Fruit fly (Drosophila melanogaster): Measurements from ENCODE around the gene CG2924.
A peak's percentile ranks its signal among the peaks of the same experiment; 100 is the strongest.

Gene CG2924

dm6 chrX:2242897-2243296 lies 27.7 kb downstream of the CG2924 start:
- no peak for TF ChIP-seq CG15710 (tag; optimal IDR thresholded peaks at IDR 0.05)
- no peak for TF ChIP-seq CG34367 (tag; optimal IDR thresholded peaks at IDR 0.05)

dm6 chrX:2241842-2242241 lies 28.7 kb downstream of the CG2924 start, which contains the start of gene kz:
TSS of gene kz (minus strand) at chrX:2242035.
- TF ChIP-seq CG17806 (tag; optimal IDR thresholded peaks at IDR 0.05) (no peak), Pif1B (GFP tag; optimal IDR thresholded peaks at IDR 0.05) (no peak), CG32121 (GFP tag; IDR thresholded peaks at IDR 0.05) (no peak), CG12605 (GFP tag; IDR thresholded peaks at IDR 0.05) (no peak), Ets98B (GFP tag; IDR thresholded peaks at IDR 0.05) (no peak), CG13204 (GFP tag; optimal IDR thresholded peaks at IDR 0.05) (no peak), CG10348 (GFP tag; IDR thresholded peaks at IDR 0.05) (no peak), CG15710 (tag; optimal IDR thresholded peaks at IDR 0.05) (no peak), CG34367 (tag; optimal IDR thresholded peaks at IDR 0.05) (no peak), CG9948 (tag; optimal IDR thresholded peaks at IDR 0.05) (no peak), Snoo (tag; optimal IDR thresholded peaks at IDR 0.05) (no peak), CG14655 (GFP tag; optimal IDR thresholded peaks at IDR 0.05) (no peak), rn (GFP tag; IDR thresholded peaks at IDR 0.05) (no peak), EcR (GFP tag; optimal IDR thresholded peaks at IDR 0.05) (no peak), fd96Ca (GFP tag; IDR thresholded peaks at IDR 0.05) (no peak), gl (tag; optimal IDR thresholded peaks at IDR 0.05) (no peak), Pif1A (GFP tag; optimal IDR thresholded peaks at IDR 0.05) (no peak), CG8301 (tag; optimal IDR thresholded peaks at IDR 0.05) (no peak), CG8159 (tag; optimal IDR thresholded peaks at IDR 0.05) (no peak), D1 (tag; optimal IDR thresholded peaks at IDR 0.05) (no peak)

- no peak for TF ChIP-seq Pif1B (GFP tag; optimal IDR thresholded peaks at IDR 0.05)
- no peak for TF ChIP-seq CG8301 (tag; optimal IDR thresholded peaks at IDR 0.05)
- no peak for TF ChIP-seq Pif1A (GFP tag; optimal IDR thresholded peaks at IDR 0.05)
- TF ChIP-seq CG17806 (tag; optimal IDR thresholded peaks at IDR 0.05): no peak
- no peak for TF ChIP-seq D1 (tag; optimal IDR thresholded peaks at IDR 0.05)
- TF ChIP-seq EcR (GFP tag; optimal IDR thresholded peaks at IDR 0.05): no peak
- no peak for TF ChIP-seq rn (GFP tag; IDR thresholded peaks at IDR 0.05)
- no peak for TF ChIP-seq CG14655 (GFP tag; optimal IDR thresholded peaks at IDR 0.05)
- TF ChIP-seq CG32121 (GFP tag; IDR thresholded peaks at IDR 0.05): no peak
- no peak for TF ChIP-seq fd96Ca (GFP tag; IDR thresholded peaks at IDR 0.05)
- TF ChIP-seq CG8159 (tag; optimal IDR thresholded peaks at IDR 0.05): no peak
- TF ChIP-seq CG34367 (tag; optimal IDR thresholded peaks at IDR 0.05): no peak
- no peak for TF ChIP-seq CG9948 (tag; optimal IDR thresholded peaks at IDR 0.05)
- TF ChIP-seq CG12605 (GFP tag; IDR thresholded peaks at IDR 0.05): no peak
- no peak for TF ChIP-seq Ets98B (GFP tag; IDR thresholded peaks at IDR 0.05)
- no peak for TF ChIP-seq CG10348 (GFP tag; IDR thresholded peaks at IDR 0.05)
- TF ChIP-seq Snoo (tag; optimal IDR thresholded peaks at IDR 0.05): no peak
- TF ChIP-seq CG4496 (GFP tag; IDR thresholded peaks at IDR 0.05): no peak
- TF ChIP-seq CG13204 (GFP tag; optimal IDR thresholded peaks at IDR 0.05): no peak
Observed at dm6 chrX:2225138-2225537, 45.4 kb downstream of the CG2924 start, which contains the start of gene pcx. TSS of gene pcx (plus strand) at chrX:2225296.

dm6 chrX:2223454-2223853 lies 47.1 kb downstream of the CG2924 start, which contains the start of gene CG14052:
TSS of gene CG14052 (plus strand) at chrX:2223754.
- TF ChIP-seq CG34367 (tag; optimal IDR thresholded peaks at IDR 0.05) (no peak), CG15710 (tag; optimal IDR thresholded peaks at IDR 0.05) (no peak), CG8301 (tag; optimal IDR thresholded peaks at IDR 0.05) (no peak), CG9948 (tag; optimal IDR thresholded peaks at IDR 0.05) (no peak), Snoo (tag; optimal IDR thresholded peaks at IDR 0.05) (no peak), CG13204 (GFP tag; optimal IDR thresholded peaks at IDR 0.05) (no peak), CG14655 (GFP tag; optimal IDR thresholded peaks at IDR 0.05) (no peak), Pif1B (GFP tag; optimal IDR thresholded peaks at IDR 0.05) (no peak), Pif1A (GFP tag; optimal IDR thresholded peaks at IDR 0.05) (no peak), CG12605 (GFP tag; IDR thresholded peaks at IDR 0.05) (no peak), CG8159 (tag; optimal IDR thresholded peaks at IDR 0.05) (no peak), Ets98B (GFP tag; IDR thresholded peaks at IDR 0.05) (no peak), CG32121 (GFP tag; IDR thresholded peaks at IDR 0.05) (no peak), fd96Ca (GFP tag; IDR thresholded peaks at IDR 0.05) (no peak), rn (GFP tag; IDR thresholded peaks at IDR 0.05) (no peak), CG4496 (GFP tag; IDR thresholded peaks at IDR 0.05) (no peak), gl (tag; optimal IDR thresholded peaks at IDR 0.05) (no peak)

- TF ChIP-seq Ets98B (GFP tag; IDR thresholded peaks at IDR 0.05) (peak; percentile 88), CG12605 (GFP tag; IDR thresholded peaks at IDR 0.05) (peak; percentile 45; the same call in 1 of the 2 replicates), CG8301 (tag; optimal IDR thresholded peaks at IDR 0.05) (peak; percentile 93), CG34367 (tag; optimal IDR thresholded peaks at IDR 0.05) (peak; percentile 80), fd96Ca (GFP tag; IDR thresholded peaks at IDR 0.05) (peak; percentile 92), CG32121 (GFP tag; IDR thresholded peaks at IDR 0.05) (peak; percentile 90), CG8159 (tag; optimal IDR thresholded peaks at IDR 0.05) (peak; percentile 94), CG9948 (tag; optimal IDR thresholded peaks at IDR 0.05) (peak; percentile 79), Pif1B (GFP tag; optimal IDR thresholded peaks at IDR 0.05) (peak; percentile 87), rn (GFP tag; IDR thresholded peaks at IDR 0.05) (peak; percentile 40; the same call in 1 of the 2 replicates), D1 (tag; optimal IDR thresholded peaks at IDR 0.05) (no peak), Snoo (tag; optimal IDR thresholded peaks at IDR 0.05) (peak; percentile 90), CG4496 (GFP tag; IDR thresholded peaks at IDR 0.05) (peak; percentile 84), CG15710 (tag; optimal IDR thresholded peaks at IDR 0.05) (peak; percentile 79), CG10348 (GFP tag; IDR thresholded peaks at IDR 0.05) (peak; percentile 34; the same call in 1 of the 2 replicates), CG13204 (GFP tag; optimal IDR thresholded peaks at IDR 0.05) (no peak), CG14655 (GFP tag; optimal IDR thresholded peaks at IDR 0.05) (peak; percentile 94), CG17806 (tag; optimal IDR thresholded peaks at IDR 0.05) (peak; percentile 86), gl (tag; optimal IDR thresholded peaks at IDR 0.05) (peak; percentile 85), Pif1A (GFP tag; optimal IDR thresholded peaks at IDR 0.05) (peak; percentile 92), EcR (GFP tag; optimal IDR thresholded peaks at IDR 0.05) (peak; percentile 72)
Observed at dm6 chrX:2222181-2222790, 48.3 kb downstream of the CG2924 start, which contains the start of gene Vinc. TSS of gene Vinc (minus strand) at chrX:2222567.
